Worm (Caenorhabditis elegans) whole organism, young adult: ENCODE measurements around the gene Y37E11AM.3.

ENCODE experiments used
- F10E7.11 ChIP-seq: sonication (generic microtip); optimal IDR thresholded peaks from 2 replicates; lab custom pipeline; 2017; ENCODE audit warnings: mild to moderate bottlenecking, missing genetic modification characterization, moderate library complexity, missing compliant biosample characterization
- F57C9.4 ChIP-seq: sonication (generic microtip); optimal IDR thresholded peaks from 2 replicates; lab custom pipeline; 2017; ENCODE audit warnings: mild to moderate bottlenecking, missing genetic modification characterization, missing compliant biosample characterization
- ceh-79 ChIP-seq: sonication (generic microtip); optimal IDR thresholded peaks from 2 replicates; lab custom pipeline; 2017; ENCODE audit warnings: mild to moderate bottlenecking, missing genetic modification characterization, missing compliant biosample characterization
- dpl-1 ChIP-seq: fragments of 150-350 bp; optimal IDR thresholded peaks from 2 replicates; lab custom pipeline; 2014; ENCODE audit warnings: missing biosample characterization, missing genetic modification reagents, missing genetic modification characterization
- ets-4 ChIP-seq: fragments of 200-800 bp; sonication (Bioruptor generic); optimal IDR thresholded peaks from 2 replicates; lab custom pipeline; 2018; ENCODE audit warnings: mild to moderate bottlenecking, missing genetic modification characterization, missing compliant biosample characterization
- him-1 ChIP-seq: sonication (generic microtip); optimal IDR thresholded peaks from 2 replicates; lab custom pipeline; 2016; ENCODE audit warnings: missing genotype, missing genetic modification reagents, missing genetic modification characterization, missing compliant biosample characterization
- let-526 ChIP-seq: fragments of 200-800 bp; sonication (Bioruptor generic); IDR thresholded peaks from 2 replicates; pipeline ENCODE4 v1.3.6; 2022; ENCODE audit warnings: missing genetic modification reagents, missing genetic modification characterization, missing compliant biosample characterization
- lsy-27 ChIP-seq: sonication (generic microtip); optimal IDR thresholded peaks from 2 replicates; lab custom pipeline; 2017; ENCODE audit warnings: missing genetic modification characterization, mild to moderate bottlenecking, missing compliant biosample characterization, antibody characterized with exemption, missing genotype, borderline replicate concordance; ENCODE audit not compliant: insufficient read depth
- nhr-27 ChIP-seq: fragments of 200-800 bp; sonication (Bioruptor generic); optimal IDR thresholded peaks from 2 replicates; lab custom pipeline; 2018; ENCODE audit warnings: mild to moderate bottlenecking, missing genetic modification characterization, moderate library complexity, missing compliant biosample characterization
- pha-4 ChIP-seq: fragments of 150-350 bp; sonication (generic microtip); optimal IDR thresholded peaks from 2 replicates; lab custom pipeline; 2014; ENCODE audit warnings: missing biosample characterization, missing genetic modification reagents, missing genetic modification characterization
- sea-2 ChIP-seq: fragments of 200-800 bp; sonication (Bioruptor generic); IDR thresholded peaks from 2 replicates; pipeline ENCODE4 v1.3.6; 2022; ENCODE audit warnings: missing genetic modification characterization, missing compliant biosample characterization
- unc-62 ChIP-seq: fragments of 150-350 bp; optimal IDR thresholded peaks from 2 replicates; lab custom pipeline; 2014; ENCODE audit warnings: missing biosample characterization, missing genetic modification reagents, missing genetic modification characterization

DNA sequence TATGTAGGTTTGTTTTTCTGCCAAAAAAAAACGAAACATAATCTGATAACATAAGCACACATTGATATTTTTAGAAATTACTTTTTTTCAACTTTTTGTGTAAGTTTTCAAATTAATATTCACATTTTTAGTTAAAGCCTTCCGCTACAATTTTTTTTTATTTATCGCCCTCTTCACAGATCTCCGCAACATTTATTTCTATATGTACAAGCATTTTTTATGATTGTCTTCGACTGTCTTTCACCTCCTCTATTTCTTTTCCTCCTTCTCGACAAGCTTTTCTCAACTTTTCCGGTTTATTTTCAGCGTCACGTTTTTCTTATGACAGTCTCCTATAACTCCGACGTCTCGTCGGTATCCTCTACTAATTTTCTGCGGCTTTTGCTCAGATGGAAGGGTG is 37.0 kb upstream of the Y37E11AM.3 start, which contains the start of gene best-20:
- TF ChIP-seq sea-2: no peak
- no peak for TF ChIP-seq let-526 (GFP tag; lab: Robert Waterston, UW)
- no peak for TF ChIP-seq pha-4 (tag; lab: Kevin White, UChicago)
- no peak for TF ChIP-seq ets-4
- TF ChIP-seq unc-62 (GFP tag; lab: Kevin White, UChicago): no peak
- TF ChIP-seq him-1: no peak
- no peak for TF ChIP-seq nhr-27
- no peak for TF ChIP-seq dpl-1 (GFP tag; lab: Kevin White, UChicago)
- no peak for TF ChIP-seq ceh-79 (tag; lab: Kevin White, UChicago)
- no peak for TF ChIP-seq F10E7.11
- no peak for TF ChIP-seq lsy-27
- TF ChIP-seq F57C9.4 (tag; lab: Kevin White, UChicago): no peak
